Worm (Caenorhabditis elegans) whole organism, L4/young adult: ENCODE measurements around the gene gadr-3.

Experiments used
- dao-5 ChIP-seq: sonication (generic microtip); optimal IDR thresholded peaks from 2 replicates; lab custom pipeline; 2016; ENCODE audit warnings: missing genotype, missing genetic modification characterization, moderate library complexity, missing compliant biosample characterization
- him-1 ChIP-seq: sonication (generic microtip); optimal IDR thresholded peaks from 2 replicates; lab custom pipeline; 2016; ENCODE audit warnings: missing genotype, missing genetic modification reagents, missing genetic modification characterization, missing compliant biosample characterization

- TF ChIP-seq him-1, result no peak
- TF ChIP-seq dao-5 (tag; lab: Kevin White, UChicago), result no peak
These were observed 26.5 kb upstream of the gadr-3 start for ce11 chrIII:6312244-6312643.
